Worm (Caenorhabditis elegans) whole organism, early embryonic: ENCODE measurements around the gene R11G11.16.

Experiments
- F13C5.2 ChIP-seq: sonication (generic microtip); optimal IDR thresholded peaks from 2 replicates; lab custom pipeline; 2017; ENCODE audit warnings: mild to moderate bottlenecking, missing genetic modification characterization, inconsistent platforms, missing compliant biosample characterization
- ama-1 ChIP-seq: fragments of 150-350 bp; optimal IDR thresholded peaks from 2 replicates; lab custom pipeline; 2014
- ets-7 ChIP-seq: sonication (generic microtip); optimal IDR thresholded peaks from 2 replicates; lab custom pipeline; 2016; ENCODE audit warnings: missing genotype, missing genetic modification characterization, missing compliant biosample characterization
- hnd-1 ChIP-seq: sonication (generic microtip); optimal IDR thresholded peaks from 2 replicates; lab custom pipeline; 2016; ENCODE audit warnings: missing genetic modification characterization, missing compliant biosample characterization
- pes-1 ChIP-seq: fragments of 200-800 bp; sonication (Bioruptor generic); IDR thresholded peaks from 2 replicates; pipeline ENCODE4 v1.3.6; 2022; ENCODE audit warnings: missing genetic modification reagents, missing genetic modification characterization, missing compliant biosample characterization
- tbx-37 ChIP-seq: fragments of 200-800 bp; sonication (Bioruptor generic); conservative IDR thresholded peaks from 2 replicates; pipeline ENCODE4 v1.3.6; 2022; ENCODE audit warnings: missing genetic modification reagents, missing genetic modification characterization, missing compliant biosample characterization

DNA sequence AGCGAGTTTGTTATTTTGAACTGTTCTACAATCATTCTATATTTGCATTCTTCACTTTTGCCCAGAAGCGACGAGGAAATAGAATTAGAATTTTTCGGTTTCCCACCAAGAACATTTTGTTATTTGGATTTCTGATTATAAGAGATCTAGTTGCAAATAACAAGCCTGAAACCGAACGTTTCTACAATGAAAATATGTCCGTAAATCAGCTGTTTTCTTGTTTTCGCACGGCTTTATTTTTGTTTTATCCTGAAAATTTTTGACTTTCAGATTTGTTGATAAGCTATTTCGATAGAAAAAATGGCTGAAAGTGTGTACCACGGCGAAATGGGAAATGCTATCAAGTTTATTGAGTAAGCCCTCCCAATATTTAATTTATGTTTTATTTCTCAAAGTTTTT, 2.7 kb upstream of the R11G11.16 start, which contains the start of gene srw-108:
- no peak for TF ChIP-seq tbx-37
- TF ChIP-seq ama-1 (lab: Kevin White, UChicago): no peak
- TF ChIP-seq ets-7 (tag; lab: Kevin White, UChicago): no peak
- no peak for TF ChIP-seq hnd-1
- no peak for TF ChIP-seq F13C5.2 (tag; lab: Kevin White, UChicago)
- no peak for TF ChIP-seq pes-1 (GFP tag; lab: Robert Waterston, UW)
